Fruit fly (Drosophila melanogaster) Kc167 (cell line): ENCODE data around the gene por.

Source experiments
- Myc ChIP-seq: fragments of >200 bp; optimal IDR thresholded peaks from 2 replicates; lab custom pipeline; 2017; ENCODE audit warnings: missing external identifiers
- Sin3A ChIP-seq: fragments of >200 bp; optimal IDR thresholded peaks from 2 replicates; lab custom pipeline; 2018; ENCODE audit warnings: missing external identifiers
- h ChIP-seq: fragments of >200 bp; optimal IDR thresholded peaks from 3 replicates; lab custom pipeline; 2018; ENCODE audit warnings: missing external identifiers
- insv ChIP-seq: fragments of >200 bp; optimal IDR thresholded peaks from 3 replicates; lab custom pipeline; 2018; ENCODE audit warnings: missing external identifiers
- psq ChIP-seq: fragments of >200 bp; optimal IDR thresholded peaks from 2 replicates; lab custom pipeline; 2017; ENCODE audit warnings: missing external identifiers
- ttk ChIP-seq: sonication (Bioruptor generic); optimal IDR thresholded peaks from 2 replicates; lab custom pipeline; 2017; ENCODE audit warnings: missing external identifiers

por gene

dm6 chrX:18366033-18366850 lies 13.4 kb downstream of the por start, which contains the start of gene CrebB:
Gene CrebB (plus strand): TSS chrX:18366357.
- no peak for TF ChIP-seq Sin3A
- no peak for TF ChIP-seq h (lab: Kevin White, UChicago)
- TF ChIP-seq psq (lab: Kevin White, UChicago), result no peak
- TF ChIP-seq Myc (lab: Kevin White, UChicago), result no peak
- TF ChIP-seq insv, result no peak

- TF ChIP-seq Sin3A, result no peak
- no peak for TF ChIP-seq Myc (lab: Kevin White, UChicago)
- no peak for TF ChIP-seq ttk
- no peak for TF ChIP-seq insv
- TF ChIP-seq psq (lab: Kevin White, UChicago), result no peak
- no peak for TF ChIP-seq h (lab: Kevin White, UChicago)
Observed at dm6 chrX:18364999-18365398, 14.7 kb downstream of the por start.

- no peak for TF ChIP-seq h (lab: Kevin White, UChicago)
Observed at dm6 chrX:18364047-18364747, 15.5 kb downstream of the por start.

- TF ChIP-seq h (lab: Kevin White, UChicago), result no peak
- TF ChIP-seq psq (lab: Kevin White, UChicago), result no peak
- TF ChIP-seq Myc (lab: Kevin White, UChicago), result no peak
- TF ChIP-seq Sin3A, result no peak
- no peak for TF ChIP-seq insv
- TF ChIP-seq ttk, result no peak
Observed at dm6 chrX:18363423-18363822, 16.2 kb downstream of the por start.

dm6 chrX:18358352-18358931 lies 21.2 kb downstream of the por start, which contains the start of gene CG6106:
Gene CG6106 (plus strand): TSS chrX:18358881.
- TF ChIP-seq insv, result no peak
- no peak for TF ChIP-seq Myc (lab: Kevin White, UChicago)
- TF ChIP-seq h (lab: Kevin White, UChicago), result no peak
- no peak for TF ChIP-seq Sin3A
- TF ChIP-seq ttk, result no peak
- no peak for TF ChIP-seq psq (lab: Kevin White, UChicago)

dm6 chrX:18357756-18358182 lies 21.9 kb downstream of the por start:
- TF ChIP-seq psq (lab: Kevin White, UChicago) (no peak), Myc (lab: Kevin White, UChicago) (no peak), ttk (no peak)

- TF ChIP-seq h (lab: Kevin White, UChicago) (no peak), insv (no peak), ttk (no peak), Myc (lab: Kevin White, UChicago) (no peak), psq (lab: Kevin White, UChicago) (no peak), Sin3A (no peak)
Observed at dm6 chrX:18356141-18356600, 23.5 kb downstream of the por start, which contains the start of gene kairos. Gene kairos (minus strand): TSS chrX:18356191.

dm6 chrX:18350609-18351008 lies 29.0 kb downstream of the por start:
- TF ChIP-seq Sin3A (no peak), ttk (no peak), insv (no peak), h (lab: Kevin White, UChicago) (no peak), psq (lab: Kevin White, UChicago) (no peak), Myc (lab: Kevin White, UChicago) (no peak)

dm6 chrX:18347641-18348040 lies 32.0 kb downstream of the por start:
- TF ChIP-seq Sin3A, result no peak
- no peak for TF ChIP-seq psq (lab: Kevin White, UChicago)
- no peak for TF ChIP-seq insv
- no peak for TF ChIP-seq Myc (lab: Kevin White, UChicago)
- TF ChIP-seq ttk, result no peak
- TF ChIP-seq h (lab: Kevin White, UChicago), result no peak

- TF ChIP-seq h (lab: Kevin White, UChicago) (no peak), psq (lab: Kevin White, UChicago) (no peak), Sin3A (no peak)
Observed at dm6 chrX:18341014-18341413, 38.6 kb downstream of the por start.
